Worm (Caenorhabditis elegans): ENCODE measurements around the gene T11F8.5.

DNA sequence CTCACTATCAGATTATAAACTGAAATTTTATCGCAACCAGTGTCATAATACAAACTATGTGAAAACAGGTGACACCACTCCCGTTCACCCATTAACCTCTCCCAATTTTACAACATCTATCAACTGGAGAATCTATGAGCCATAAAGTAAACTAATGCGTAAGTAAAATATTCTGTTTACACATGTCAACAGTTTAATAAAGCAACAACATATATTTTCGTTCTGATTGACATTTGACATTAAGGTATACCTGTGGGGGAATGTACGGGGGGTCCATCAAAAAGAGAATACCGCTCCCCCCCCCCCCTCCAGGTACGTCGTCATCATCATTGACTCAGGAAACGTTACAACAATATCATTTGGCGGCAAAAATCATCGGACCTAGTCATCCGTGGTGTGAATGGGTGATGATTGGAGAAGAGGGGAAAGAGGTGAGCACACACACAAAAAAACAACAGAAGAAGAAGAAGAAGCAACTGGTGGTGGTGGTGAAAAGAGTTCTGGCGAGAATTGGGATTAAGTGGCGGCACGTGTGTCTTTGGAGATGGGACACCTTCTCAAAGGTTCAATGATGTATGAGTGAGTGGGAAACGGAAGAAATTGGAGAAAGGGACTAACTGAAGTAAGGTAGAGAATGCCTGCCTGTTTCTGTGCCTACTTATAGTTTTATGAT lies 44.0 kb downstream of the T11F8.5 start:
- TF ChIP-seq pha-2 (tag; optimal IDR thresholded peaks at IDR 0.05) (no peak), madf-2 (tag; optimal IDR thresholded peaks at IDR 0.05) (no peak), pqm-1 (tag; optimal IDR thresholded peaks at IDR 0.05) (no peak), pha-4 (tag; optimal IDR thresholded peaks at IDR 0.05) (no peak), ttx-3 (tag; optimal IDR thresholded peaks at IDR 0.05) (no peak), rnt-1 (tag; optimal IDR thresholded peaks at IDR 0.05) (no peak), tbx-2 (tag; optimal IDR thresholded peaks at IDR 0.05) (no peak), syd-9 (tag; optimal IDR thresholded peaks at IDR 0.05) (no peak), ahr-1 (tag; optimal IDR thresholded peaks at IDR 0.05) (no peak), ama-1 (optimal IDR thresholded peaks at IDR 0.05) (no peak), ceh-14 (tag; optimal IDR thresholded peaks at IDR 0.05) (no peak), sdc-2 (tag; optimal IDR thresholded peaks at IDR 0.05) (no peak), lin-11 (tag; optimal IDR thresholded peaks at IDR 0.05) (no peak)
